Fruit fly (Drosophila melanogaster): Measurements from ENCODE around the gene Phyhd1.

- TF ChIP-seq psq (GFP tag; optimal IDR thresholded peaks at IDR 0.05): peak; percentile 11
- no peak for TF ChIP-seq brk (GFP tag; optimal IDR thresholded peaks at IDR 0.05)
- no peak for TF ChIP-seq Hr83 (GFP tag; optimal IDR thresholded peaks at IDR 0.05; ENCODE audit: poor library complexity, severe bottlenecking)
Observed at dm6 chr3R:10664942-10665341, 15.8 kb downstream of the Phyhd1 start.
